Fruit fly (Drosophila melanogaster): ENCODE measurements around the gene CG18764.

The CG18764 gene

DNA sequence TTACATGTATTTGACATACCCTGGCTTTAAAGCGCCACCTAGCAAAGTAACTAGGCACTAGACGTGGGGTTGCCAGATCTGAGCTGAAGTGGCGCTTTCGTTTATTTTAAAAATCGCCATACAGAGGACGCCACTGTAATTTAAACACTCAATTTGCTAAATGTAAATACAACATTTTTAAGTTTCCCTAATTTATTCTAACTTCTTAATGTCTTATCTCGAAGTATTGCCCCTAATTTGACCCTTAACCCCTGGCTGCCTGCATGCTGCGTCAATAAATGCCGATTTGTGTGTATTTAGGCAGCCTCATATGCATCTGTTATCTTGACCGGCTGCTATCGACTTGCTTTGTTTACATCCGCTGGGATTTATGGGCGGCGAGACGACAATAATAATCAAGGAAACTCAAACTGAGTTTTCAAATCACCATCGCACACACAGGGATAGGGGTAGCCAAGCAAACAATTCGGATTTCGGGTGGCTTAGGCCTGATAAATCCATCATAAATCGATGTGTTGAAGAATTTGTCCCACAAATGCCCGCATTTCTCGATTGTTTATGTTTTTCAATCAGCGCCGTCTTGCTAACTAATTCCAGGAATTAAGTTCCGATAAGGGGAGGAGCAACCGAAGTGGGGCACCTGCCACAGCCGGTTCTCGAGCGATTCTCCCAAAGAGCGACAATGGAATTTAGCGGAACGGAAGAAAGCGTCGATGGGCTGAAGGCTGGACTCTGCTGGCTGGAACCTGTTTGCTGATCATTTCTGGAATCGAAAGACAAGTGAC, 13.2 kb upstream of the CG18764 start (continued):
- TF ChIP-seq Sry-δ (GFP tag; optimal IDR thresholded peaks at IDR 0.05) (peak; percentile 24), CG11560 (tag; IDR thresholded peaks at IDR 0.05) (peak; percentile 56; the same call in 2 of the 3 replicates), ap (GFP tag; IDR thresholded peaks at IDR 0.05) (peak; percentile 11; the same call in 1 of the 2 replicates), CrebB (tag; optimal IDR thresholded peaks at IDR 0.05) (no peak), bbx (GFP tag; IDR thresholded peaks at IDR 0.05; ENCODE audit: partially characterized antibody) (peak; percentile 61), fu2 (GFP tag; optimal IDR thresholded peaks at IDR 0.05) (peak; percentile 26), Atf6 (GFP tag; IDR thresholded peaks at IDR 0.05) (no peak), her (GFP tag; optimal IDR thresholded peaks at IDR 0.05) (peak; percentile 3), CG13424 (tag; optimal IDR thresholded peaks at IDR 0.05) (peak; percentile 44), insv (GFP tag; optimal IDR thresholded peaks at IDR 0.05) (peak in 1 of 2 experiments; percentile 64), Deaf1 (tag; optimal IDR thresholded peaks at IDR 0.05) (peak; percentile 4), Awh (GFP tag; IDR thresholded peaks at IDR 0.05) (peak; percentile 24; the same call in 1 of the 2 replicates), CG15073 (GFP tag; optimal IDR thresholded peaks at IDR 0.05) (peak; percentile 37), CG10462 (GFP tag; optimal IDR thresholded peaks at IDR 0.05) (peak; percentile 43), Med (GFP tag) (peak; percentile 97), inv (GFP tag; IDR thresholded peaks at IDR 0.05; ENCODE audit: partially characterized antibody) (peak; percentile 40; the same call in 1 of the 2 replicates), ato (GFP tag; IDR thresholded peaks at IDR 0.05; ENCODE audit: partially characterized antibody) (no peak), CG11696 (GFP tag; IDR thresholded peaks at IDR 0.05) (no peak), ems (GFP tag; optimal IDR thresholded peaks at IDR 0.05) (no peak), CG9932 (GFP tag; IDR thresholded peaks at IDR 0.05) (peak; percentile 82), CG7928 (GFP tag; optimal IDR thresholded peaks at IDR 0.05) (no peak), CG3726 (GFP tag; IDR thresholded peaks at IDR 0.05) (no peak), CG1832 (GFP tag; optimal IDR thresholded peaks at IDR 0.05) (no peak), zen (tag; optimal IDR thresholded peaks at IDR 0.05) (peak; percentile 79), CG12744 (GFP tag; optimal IDR thresholded peaks at IDR 0.05) (peak; percentile 61), CG2116 (GFP tag; optimal IDR thresholded peaks at IDR 0.05) (peak; percentile 17), fru (optimal IDR thresholded peaks at IDR 0.05) (no peak), Ets65A (GFP tag) (peak; percentile 98), bab2 (GFP tag; optimal IDR thresholded peaks at IDR 0.05) (peak; percentile 76), Neu2 (GFP tag; optimal IDR thresholded peaks at IDR 0.05; ENCODE audit: borderline replicate concordance) (no peak), aop (GFP tag; IDR thresholded peaks at IDR 0.05) (no peak), yki (optimal IDR thresholded peaks at IDR 0.05) (peak; percentile 52), CG18262 (tag; optimal IDR thresholded peaks at IDR 0.05) (peak; percentile 67), CG43689 (GFP tag; IDR thresholded peaks at IDR 0.05) (no peak), CG15601 (tag; optimal IDR thresholded peaks at IDR 0.05) (peak; percentile 46), ERR (GFP tag; optimal IDR thresholded peaks at IDR 0.05) (peak; percentile 4), jing (GFP tag; optimal IDR thresholded peaks at IDR 0.05) (no peak), Lhr (GFP tag; optimal IDR thresholded peaks at IDR 0.05) (peak; percentile 90), Rx (GFP tag; IDR thresholded peaks at IDR 0.05) (peak; percentile 75), C15 (GFP tag; IDR thresholded peaks at IDR 0.05) (no peak), row (GFP tag; IDR thresholded peaks at IDR 0.05) (peak; percentile 42; the same call in 2 of the 3 replicates), CG1603 (tag; optimal IDR thresholded peaks at IDR 0.05) (peak; percentile 48), bcd (GFP tag; optimal IDR thresholded peaks at IDR 0.05) (peak; percentile 65), gcm (GFP tag; optimal IDR thresholded peaks at IDR 0.05) (peak; percentile 89), lmd (GFP tag; IDR thresholded peaks at IDR 0.05) (peak; percentile 69), CG6765 (GFP tag; optimal IDR thresholded peaks at IDR 0.05) (no peak), HLH54F (GFP tag; optimal IDR thresholded peaks at IDR 0.05) (peak; percentile 42), BtbVII (GFP tag; optimal IDR thresholded peaks at IDR 0.05) (no peak), CG8944 (GFP tag; optimal IDR thresholded peaks at IDR 0.05) (peak; percentile 72), D (optimal IDR thresholded peaks at IDR 0.05) (no peak), D (GFP tag; optimal IDR thresholded peaks at IDR 0.05) (peak; percentile 29)
